Worm (Caenorhabditis elegans) whole organism, L2 larva: ENCODE results near the gene rhy-1.

Source experiments
- F13H6.1 ChIP-seq: sonication (generic microtip); optimal IDR thresholded peaks from 2 replicates; lab custom pipeline; 2016; ENCODE audit warnings: missing genetic modification characterization, missing compliant biosample characterization
- aly-2 ChIP-seq: fragments of 150-350 bp; optimal IDR thresholded peaks from 2 replicates; lab custom pipeline; 2014; ENCODE audit warnings: missing biosample characterization, missing genetic modification characterization
- lin-39 ChIP-seq: fragments of 150-350 bp; optimal IDR thresholded peaks from 2 replicates; lab custom pipeline; 2014; ENCODE audit warnings: missing biosample characterization, missing genetic modification reagents, missing genetic modification characterization
- nhr-11 ChIP-seq: fragments of 150-350 bp; optimal IDR thresholded peaks from 2 replicates; lab custom pipeline; 2014; ENCODE audit warnings: missing biosample characterization, missing genetic modification characterization
- nhr-12 ChIP-seq: fragments of 150-350 bp; optimal IDR thresholded peaks from 2 replicates; lab custom pipeline; 2014; ENCODE audit warnings: missing biosample characterization, missing genetic modification characterization
- nhr-237 ChIP-seq: fragments of 150-350 bp; optimal IDR thresholded peaks from 2 replicates; lab custom pipeline; 2014; ENCODE audit warnings: missing biosample characterization, missing genetic modification characterization
- skn-1 ChIP-seq: sonication (generic microtip); optimal IDR thresholded peaks from 2 replicates; lab custom pipeline; 2017; ENCODE audit warnings: missing biosample characterization, missing genetic modification characterization
- ztf-11 ChIP-seq: sonication (generic microtip); optimal IDR thresholded peaks from 2 replicates; lab custom pipeline; 2017; ENCODE audit warnings: missing biosample characterization, missing genetic modification characterization

- TF ChIP-seq nhr-12 (tag; lab: Kevin White, UChicago) (no peak), ztf-11 (tag; lab: Kevin White, UChicago) (no peak), skn-1 (tag; lab: Kevin White, UChicago) (no peak), nhr-11 (tag; lab: Kevin White, UChicago) (no peak), lin-39 (tag; lab: Kevin White, UChicago) (no peak), aly-2 (tag; lab: Kevin White, UChicago) (no peak), F13H6.1 (tag; lab: Kevin White, UChicago) (no peak), nhr-237 (no peak)
Measured at ce11 chrII:9158029-9158428, 3.1 kb upstream of the rhy-1 start, which contains the start of gene oac-54.
